Worm (Caenorhabditis elegans) whole organism, mixed stage, embryonic: ENCODE results near the gene C01G5.5.

Experiments used
- M03D4.4 ChIP-seq: sonication (generic microtip); optimal IDR thresholded peaks from 2 replicates; lab custom pipeline; 2017; ENCODE audit warnings: mild to moderate bottlenecking, missing genetic modification characterization, missing compliant biosample characterization
- bed-3 ChIP-seq: fragments of 200-800 bp; sonication (Bioruptor generic); optimal IDR thresholded peaks from 3 replicates; lab custom pipeline; 2018; ENCODE audit warnings: mild to moderate bottlenecking, missing genetic modification characterization, moderate library complexity, missing compliant biosample characterization
- blmp-1 ChIP-seq: fragments of 150-350 bp; optimal IDR thresholded peaks from 2 replicates; lab custom pipeline; 2014; ENCODE audit warnings: missing biosample characterization, missing genetic modification characterization
- ceh-39 ChIP-seq: fragments of 150-350 bp; optimal IDR thresholded peaks from 2 replicates; lab custom pipeline; 2014; ENCODE audit warnings: missing biosample characterization, missing genetic modification characterization
- ces-1 ChIP-seq: fragments of 150-350 bp; optimal IDR thresholded peaks from 2 replicates; lab custom pipeline; 2014; ENCODE audit warnings: missing biosample characterization, missing genetic modification reagents, missing genetic modification characterization
- cnd-1 ChIP-seq: fragments of 200-800 bp; sonication (Bioruptor generic); optimal IDR thresholded peaks from 2 replicates; lab custom pipeline; 2018; ENCODE audit warnings: mild to moderate bottlenecking, missing genetic modification characterization, missing compliant biosample characterization
- drap-1 ChIP-seq: fragments of 200-800 bp; sonication (Bioruptor generic); optimal IDR thresholded peaks from 3 replicates; lab custom pipeline; 2018; ENCODE audit warnings: mild to moderate bottlenecking, missing genetic modification characterization, missing compliant biosample characterization
- elt-1 ChIP-seq: sonication (generic microtip); optimal IDR thresholded peaks from 2 replicates; lab custom pipeline; 2017; ENCODE audit warnings: missing genetic modification characterization, mild to moderate bottlenecking, missing compliant biosample characterization, antibody characterized with exemption, moderate library complexity, borderline replicate concordance; ENCODE audit not compliant: insufficient read depth
- elt-3 ChIP-seq: fragments of 150-350 bp; optimal IDR thresholded peaks from 2 replicates; lab custom pipeline; 2014; ENCODE audit warnings: missing biosample characterization, missing genetic modification characterization
- flh-1 ChIP-seq: fragments of 200-800 bp; sonication (Bioruptor generic); optimal IDR thresholded peaks from 2 replicates; lab custom pipeline; 2018; ENCODE audit warnings: mild to moderate bottlenecking, missing genetic modification characterization, moderate library complexity, missing compliant biosample characterization
- ham-2 ChIP-seq: fragments of 200-800 bp; sonication (Bioruptor generic); optimal IDR thresholded peaks from 2 replicates; lab custom pipeline; 2018; ENCODE audit warnings: mild to moderate bottlenecking, missing genetic modification characterization, missing compliant biosample characterization
- hlh-1 ChIP-seq: fragments of 150-350 bp; optimal IDR thresholded peaks from 2 replicates; lab custom pipeline; 2014; ENCODE audit warnings: missing biosample characterization, missing genetic modification reagents, missing genetic modification characterization
- lin-13 ChIP-seq: fragments of 150-350 bp; optimal IDR thresholded peaks from 2 replicates; lab custom pipeline; 2014; ENCODE audit warnings: missing biosample characterization, missing genetic modification characterization
- lin-32 ChIP-seq: fragments of 200-800 bp; sonication (Bioruptor generic); optimal IDR thresholded peaks from 2 replicates; lab custom pipeline; 2018; ENCODE audit warnings: mild to moderate bottlenecking, missing genetic modification characterization, missing compliant biosample characterization
- lsy-2 ChIP-seq: fragments of 150-350 bp; optimal IDR thresholded peaks from 2 replicates; lab custom pipeline; 2014; ENCODE audit warnings: missing biosample characterization, missing genetic modification characterization
- mab-5 ChIP-seq: fragments of 150-350 bp; optimal IDR thresholded peaks from 2 replicates; lab custom pipeline; 2014; ENCODE audit warnings: missing biosample characterization, missing genetic modification characterization
- mep-1 ChIP-seq: fragments of 150-350 bp; optimal IDR thresholded peaks from 2 replicates; lab custom pipeline; 2017; ENCODE audit warnings: missing biosample characterization, missing genetic modification reagents, missing genetic modification characterization, inconsistent platforms
- mls-2 ChIP-seq: sonication (generic microtip); optimal IDR thresholded peaks from 2 replicates; lab custom pipeline; 2016; ENCODE audit warnings: mild to moderate bottlenecking, missing genetic modification characterization, moderate library complexity, missing compliant biosample characterization
- nhr-12 ChIP-seq: fragments of 150-350 bp; optimal IDR thresholded peaks from 2 replicates; lab custom pipeline; 2014; ENCODE audit warnings: missing biosample characterization, missing genetic modification characterization
- nhr-2 ChIP-seq: fragments of 150-350 bp; optimal IDR thresholded peaks from 2 replicates; lab custom pipeline; 2014; ENCODE audit warnings: missing biosample characterization, missing genetic modification characterization
- nhr-237 ChIP-seq: fragments of 150-350 bp; optimal IDR thresholded peaks from 2 replicates; lab custom pipeline; 2014; ENCODE audit warnings: missing biosample characterization, missing genetic modification characterization
- nhr-28 ChIP-seq: fragments of 150-350 bp; optimal IDR thresholded peaks from 2 replicates; lab custom pipeline; 2014; ENCODE audit warnings: missing biosample characterization, missing genetic modification characterization
- nhr-76 ChIP-seq: sonication (generic microtip); optimal IDR thresholded peaks from 2 replicates; lab custom pipeline; 2017; ENCODE audit warnings: missing biosample characterization, missing genetic modification characterization
- pha-4 ChIP-seq: fragments of 150-350 bp; optimal IDR thresholded peaks from 2 replicates; lab custom pipeline; 2018; ENCODE audit warnings: missing biosample characterization, missing genetic modification reagents, missing genetic modification characterization
- sem-2 ChIP-seq: fragments of 200-800 bp; sonication (Bioruptor generic); optimal IDR thresholded peaks from 2 replicates; lab custom pipeline; 2018; ENCODE audit warnings: mild to moderate bottlenecking, missing genetic modification characterization, missing compliant biosample characterization
- sptf-1 ChIP-seq: sonication (generic microtip); optimal IDR thresholded peaks from 2 replicates; lab custom pipeline; 2017; ENCODE audit warnings: mild to moderate bottlenecking, missing genetic modification characterization, moderate library complexity, missing compliant biosample characterization
- tbx-8 ChIP-seq: fragments of 200-800 bp; sonication (Bioruptor generic); optimal IDR thresholded peaks from 2 replicates; lab custom pipeline; 2018; ENCODE audit warnings: mild to moderate bottlenecking, missing genetic modification characterization, moderate library complexity, missing compliant biosample characterization
- unc-120 ChIP-seq: sonication (generic microtip); optimal IDR thresholded peaks from 2 replicates; lab custom pipeline; 2017; ENCODE audit warnings: missing genetic modification characterization, missing compliant biosample characterization; ENCODE audit not compliant: poor library complexity, severe bottlenecking
- unc-39 ChIP-seq: fragments of 150-350 bp; optimal IDR thresholded peaks from 2 replicates; lab custom pipeline; 2014; ENCODE audit warnings: missing biosample characterization, missing genetic modification characterization
- zip-8 ChIP-seq: fragments of 150-350 bp; optimal IDR thresholded peaks from 2 replicates; lab custom pipeline; 2014; ENCODE audit warnings: missing biosample characterization, missing genetic modification characterization
- ztf-11 ChIP-seq: fragments of 150-350 bp; optimal IDR thresholded peaks from 2 replicates; lab custom pipeline; 2014; ENCODE audit warnings: missing biosample characterization, missing genetic modification characterization

C01G5.5 gene

DNA sequence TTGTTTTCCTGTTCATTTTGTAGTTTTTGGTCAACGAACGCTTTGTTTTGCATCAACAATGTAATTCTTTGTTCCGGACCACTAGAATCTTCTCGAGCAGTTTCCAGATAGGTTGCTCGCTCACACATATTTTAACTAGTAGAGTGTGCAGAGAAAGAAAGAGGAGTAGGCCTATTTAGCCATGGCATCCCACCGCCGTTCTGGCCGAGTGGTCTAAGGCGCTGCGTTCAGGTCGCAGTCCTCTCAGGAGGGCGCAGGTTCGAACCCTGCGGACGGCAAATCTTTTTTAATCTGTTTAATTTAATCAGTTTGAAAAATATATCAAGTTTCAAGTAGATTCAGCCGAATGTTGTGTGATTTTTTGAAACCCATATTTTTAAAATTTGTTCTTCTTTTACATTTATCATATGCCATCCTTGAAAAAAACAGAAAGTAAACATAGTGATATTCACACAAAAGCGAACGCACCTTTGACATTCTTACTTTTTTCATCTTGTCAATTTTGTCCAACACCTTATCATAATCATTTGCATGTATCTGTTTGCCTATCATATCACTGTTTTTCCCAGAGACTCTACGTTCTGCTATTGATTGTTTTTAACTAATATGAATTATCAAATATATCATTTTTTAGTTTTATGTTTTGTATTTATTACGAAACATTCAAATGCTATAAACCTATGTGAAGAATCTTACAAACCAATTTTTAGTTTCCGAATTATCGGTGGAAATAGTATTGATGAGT is 32.4 kb downstream of the C01G5.5 start, which contains the start of gene try-3 (continued):
- TF ChIP-seq elt-1: no peak
- TF ChIP-seq ceh-39: no peak
- TF ChIP-seq nhr-28 (tag; lab: Kevin White, UChicago): no peak
- peak; percentile 1 for TF ChIP-seq mep-1
- TF ChIP-seq nhr-76 (tag; lab: Kevin White, UChicago): no peak
- peak; percentile 11 for TF ChIP-seq lsy-2
- TF ChIP-seq lin-13 (tag; lab: Kevin White, UChicago): no peak
- peak; percentile 78 for TF ChIP-seq mls-2 (tag; lab: Kevin White, UChicago)
- TF ChIP-seq sem-2: peak; percentile 74

DNA sequence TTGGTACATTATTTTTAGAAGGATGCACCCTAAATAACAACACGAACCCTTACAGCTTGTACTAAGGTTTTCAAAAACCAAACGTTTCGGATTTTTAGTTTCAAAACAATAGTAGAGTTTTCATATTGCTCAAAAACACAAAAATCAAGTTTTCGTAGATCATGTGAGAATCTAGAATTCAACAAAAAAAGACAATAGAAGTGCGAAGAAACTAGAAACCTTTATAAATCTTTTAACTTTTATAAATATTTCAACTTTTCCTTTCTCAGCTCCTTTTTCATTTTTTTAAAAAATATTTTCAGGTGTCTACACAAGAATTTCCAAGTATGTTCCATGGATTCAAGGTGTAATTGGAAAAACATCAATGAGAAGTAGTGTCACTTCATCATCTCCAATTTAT is 36.0 kb downstream of the C01G5.5 start, which contains the start of gene best-9:
Gene best-9 (plus strand): TSS at position 301 of the 400 bp plus-strand sequence.
- TF ChIP-seq pha-4 (tag; lab: Kevin White, UChicago): no peak
- TF ChIP-seq ham-2 (GFP tag; lab: Kevin White, UChicago): no peak
- TF ChIP-seq ces-1 (GFP tag; lab: Kevin White, UChicago): no peak
- TF ChIP-seq, all 35 proteins: peak for 0

DNA sequence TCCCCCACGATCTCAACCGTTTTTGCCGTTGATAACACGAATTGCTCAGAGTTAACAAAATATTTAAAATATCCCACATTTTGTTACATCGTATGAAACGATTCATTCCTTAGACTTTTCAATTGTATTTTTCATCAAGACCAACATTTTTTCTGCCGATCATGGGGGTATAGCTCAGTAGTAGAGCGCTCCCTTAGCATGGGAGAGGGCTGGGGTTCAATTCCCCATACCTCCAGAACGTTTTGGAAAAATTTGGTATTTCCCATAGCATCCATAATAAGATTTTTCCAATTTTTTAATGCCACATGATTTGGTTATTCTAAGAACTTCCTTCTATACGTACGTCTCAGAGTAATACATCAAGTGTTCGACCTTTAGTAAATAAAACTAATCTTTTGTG is 37.6 kb downstream of the C01G5.5 start:
- TF ChIP-seq unc-39 (tag; lab: Kevin White, UChicago) (no peak), nhr-237 (tag; lab: Kevin White, UChicago) (no peak), mep-1 (no peak), hlh-1 (tag; lab: Kevin White, UChicago) (no peak), elt-1 (no peak), flh-1 (GFP tag; lab: Kevin White, UChicago) (no peak), nhr-2 (tag; lab: Kevin White, UChicago) (no peak), lin-32 (GFP tag; lab: Kevin White, UChicago) (no peak), blmp-1 (no peak), ztf-11 (no peak), lin-13 (tag; lab: Kevin White, UChicago) (no peak), nhr-28 (tag; lab: Kevin White, UChicago) (no peak)
- TF ChIP-seq, all 35 proteins: peak for 0

DNA sequence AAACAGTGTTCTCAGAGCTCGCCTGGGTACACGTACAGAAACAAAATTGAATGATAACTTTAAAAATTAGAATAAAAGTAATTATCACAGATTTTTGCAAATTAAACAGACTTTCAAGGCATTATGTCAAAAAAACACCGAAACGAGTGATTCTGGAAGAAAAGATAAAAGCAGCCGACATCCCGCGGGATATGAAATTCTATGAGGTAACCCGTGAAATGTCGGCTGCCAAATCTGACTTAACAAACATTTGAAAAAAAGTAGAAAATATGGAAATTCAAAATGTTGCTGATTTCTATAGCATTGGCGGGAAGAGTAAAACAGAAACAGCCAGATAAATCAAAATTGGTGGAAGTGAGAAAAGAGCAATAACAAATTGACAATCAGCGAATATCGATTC is 41.2 kb downstream of the C01G5.5 start:
- no peak for TF ChIP-seq nhr-76 (tag; lab: Kevin White, UChicago)

DNA sequence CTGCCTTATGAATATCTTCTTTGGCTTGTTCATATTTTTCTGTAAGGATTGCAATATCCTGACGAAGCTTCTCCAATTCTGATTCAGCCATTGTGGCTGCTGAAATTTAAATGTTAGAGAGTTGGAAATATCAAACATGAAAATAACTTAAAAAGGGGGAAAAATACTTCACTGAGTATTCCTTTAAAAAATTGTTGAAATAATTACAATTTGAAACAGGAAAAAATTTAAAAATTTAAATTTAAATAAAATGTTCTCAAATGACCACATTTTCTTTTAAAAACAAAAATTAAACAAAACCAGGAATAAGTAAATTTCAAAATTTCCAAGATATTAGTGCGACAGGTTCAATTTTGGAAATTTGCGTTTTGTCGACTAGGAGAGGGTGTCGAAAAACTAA is 47.8 kb downstream of the C01G5.5 start, which contains the start of gene bicd-1:
Gene bicd-1 (minus strand): TSS at position 101 of the 400 bp plus-strand sequence.
- TF ChIP-seq elt-3 (tag; lab: Kevin White, UChicago) (no peak), bed-3 (GFP tag; lab: Kevin White, UChicago) (no peak), nhr-76 (tag; lab: Kevin White, UChicago) (no peak), unc-120 (tag; lab: Kevin White, UChicago) (no peak), nhr-28 (tag; lab: Kevin White, UChicago) (no peak), ces-1 (GFP tag; lab: Kevin White, UChicago) (no peak), lin-32 (GFP tag; lab: Kevin White, UChicago) (no peak), sem-2 (no peak), blmp-1 (no peak), drap-1 (GFP tag; lab: Kevin White, UChicago) (no peak), pha-4 (tag; lab: Kevin White, UChicago) (no peak), hlh-1 (tag; lab: Kevin White, UChicago) (no peak), nhr-12 (tag; lab: Kevin White, UChicago) (no peak), mab-5 (tag; lab: Kevin White, UChicago) (no peak), zip-8 (no peak), nhr-2 (tag; lab: Kevin White, UChicago) (no peak), ham-2 (GFP tag; lab: Kevin White, UChicago) (no peak), sptf-1 (tag; lab: Kevin White, UChicago) (no peak)
- TF ChIP-seq, all 35 proteins: peak for 0

DNA sequence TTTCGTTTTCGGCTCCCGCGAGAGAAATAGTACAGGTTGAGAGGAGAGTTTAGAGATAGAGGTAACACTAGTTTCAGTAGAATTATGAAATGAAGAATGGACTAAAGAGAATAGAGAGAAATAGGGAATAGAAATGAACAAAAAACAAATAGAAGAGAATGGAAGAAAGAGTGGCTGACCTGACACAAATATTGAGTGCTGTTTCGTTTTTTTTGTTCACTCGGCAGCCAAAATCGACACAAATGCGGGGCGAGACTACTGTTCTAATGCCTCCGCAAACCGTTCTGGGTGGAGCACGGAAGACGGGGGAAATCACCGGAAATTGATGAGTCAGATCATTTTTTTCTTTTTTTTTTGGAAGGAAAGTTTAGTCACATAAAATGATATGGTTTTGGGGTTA is 48.2 kb downstream of the C01G5.5 start:
- TF ChIP-seq lin-32 (GFP tag; lab: Kevin White, UChicago): no peak
- TF ChIP-seq M03D4.4: no peak
- no peak for TF ChIP-seq drap-1 (GFP tag; lab: Kevin White, UChicago)
- no peak for TF ChIP-seq nhr-2 (tag; lab: Kevin White, UChicago)
- no peak for TF ChIP-seq mab-5 (tag; lab: Kevin White, UChicago)
- no peak for TF ChIP-seq bed-3 (GFP tag; lab: Kevin White, UChicago)
- no peak for TF ChIP-seq hlh-1 (tag; lab: Kevin White, UChicago)
- TF ChIP-seq ces-1 (GFP tag; lab: Kevin White, UChicago): no peak
- TF ChIP-seq lsy-2: no peak
- no peak for TF ChIP-seq mep-1
- TF ChIP-seq tbx-8 (GFP tag; lab: Kevin White, UChicago): no peak
- no peak for TF ChIP-seq cnd-1 (tag; lab: Kevin White, UChicago)
- no peak for TF ChIP-seq unc-39 (tag; lab: Kevin White, UChicago)
- TF ChIP-seq nhr-76 (tag; lab: Kevin White, UChicago): no peak
- TF ChIP-seq elt-1: no peak
- TF ChIP-seq lin-13 (tag; lab: Kevin White, UChicago): no peak
- TF ChIP-seq nhr-12 (tag; lab: Kevin White, UChicago): no peak
- no peak for TF ChIP-seq nhr-237 (tag; lab: Kevin White, UChicago)
- TF ChIP-seq, all 35 proteins: peak for 0
